Fruit fly (Drosophila melanogaster) whole organism, adult: ENCODE measurements around the gene Nedd4.

Experiments used
- CG11617 ChIP-seq: fragments of 200-800 bp; sonication (Bioruptor generic); optimal IDR thresholded peaks from 2 replicates; lab custom pipeline; 2017; ENCODE audit warnings: mild to moderate bottlenecking, missing biosample characterization, missing genetic modification reagents, missing genetic modification characterization
- CG12768 ChIP-seq: fragments of 200-800 bp; sonication (Bioruptor generic); optimal IDR thresholded peaks from 2 replicates; lab custom pipeline; 2017; ENCODE audit warnings: missing biosample characterization, missing genetic modification characterization, mild to moderate bottlenecking, moderate library complexity, missing genetic modification reagents
- CG14711 ChIP-seq: fragments of 200-800 bp; sonication (Bioruptor generic); optimal IDR thresholded peaks from 2 replicates; lab custom pipeline; 2018; ENCODE audit warnings: missing biosample characterization, mild to moderate bottlenecking, missing genetic modification characterization, moderate library complexity
- CG1620 ChIP-seq: fragments of 200-800 bp; sonication (Bioruptor generic); optimal IDR thresholded peaks from 2 replicates; lab custom pipeline; 2016; ENCODE audit warnings: missing biosample characterization, missing genetic modification characterization
- CG33017 ChIP-seq: fragments of 200-800 bp; sonication (Bioruptor generic); optimal IDR thresholded peaks from 2 replicates; lab custom pipeline; 2018; ENCODE audit warnings: missing biosample characterization, mild to moderate bottlenecking, missing genetic modification characterization, moderate library complexity
- CG5204 ChIP-seq: fragments of 200-800 bp; sonication (Bioruptor generic); optimal IDR thresholded peaks from 2 replicates; lab custom pipeline; 2016; ENCODE audit warnings: missing biosample characterization, missing genetic modification characterization
- CG7045 ChIP-seq: fragments of 200-800 bp; sonication (Bioruptor generic); optimal IDR thresholded peaks from 2 replicates; lab custom pipeline; 2017; ENCODE audit warnings: missing biosample characterization, mild to moderate bottlenecking, missing genetic modification characterization
- CG7101 ChIP-seq: fragments of 200-800 bp; sonication (Bioruptor generic); optimal IDR thresholded peaks from 2 replicates; lab custom pipeline; 2018; ENCODE audit warnings: missing biosample characterization, mild to moderate bottlenecking, missing genetic modification characterization, moderate library complexity
- Clk ChIP-seq: fragments of 200-800 bp; sonication (Bioruptor generic); optimal IDR thresholded peaks from 2 replicates; lab custom pipeline; 2017; ENCODE audit warnings: missing biosample characterization, missing genetic modification characterization
- Crg-1 ChIP-seq: fragments of 200-800 bp; sonication (Bioruptor generic); optimal IDR thresholded peaks from 2 replicates; lab custom pipeline; 2016; ENCODE audit warnings: missing biosample characterization, missing genetic modification characterization
- Hr96 ChIP-seq: fragments of 200-800 bp; sonication (Bioruptor generic); optimal IDR thresholded peaks from 2 replicates; lab custom pipeline; 2016; ENCODE audit warnings: missing biosample characterization, missing genetic modification characterization
- Mnt ChIP-seq: fragments of 200-800 bp; sonication (Bioruptor generic); optimal IDR thresholded peaks from 2 replicates; lab custom pipeline; 2016; ENCODE audit warnings: missing biosample characterization, mild to moderate bottlenecking, missing genetic modification characterization
- bab1 ChIP-seq: fragments of 200-800 bp; sonication (Bioruptor generic); optimal IDR thresholded peaks from 3 replicates; lab custom pipeline; 2019; ENCODE audit warnings: missing biosample characterization, mild to moderate bottlenecking, missing genetic modification characterization, moderate library complexity
- cic ChIP-seq: fragments of 200-800 bp; sonication (Bioruptor generic); optimal IDR thresholded peaks from 2 replicates; lab custom pipeline; 2017; ENCODE audit warnings: missing biosample characterization, mild to moderate bottlenecking, missing genetic modification characterization, moderate library complexity
- cnc ChIP-seq, 2 experiments: fragments of >200 bp; optimal IDR thresholded peaks; 2 replicates each; lab custom pipeline; 2017
- kay ChIP-seq: fragments of 200-800 bp; sonication (Bioruptor generic); peaks from one replicate; lab custom pipeline; 2016; ENCODE audit warnings: missing biosample characterization, missing genetic modification characterization, borderline replicate concordance
- ovo ChIP-seq: fragments of 200-800 bp; sonication (Bioruptor generic); optimal IDR thresholded peaks from 2 replicates; lab custom pipeline; 2016; ENCODE audit warnings: missing biosample characterization, missing genetic modification characterization
- pad ChIP-seq: fragments of 200-800 bp; sonication (Bioruptor generic); optimal IDR thresholded peaks from 3 replicates; lab custom pipeline; 2017; ENCODE audit warnings: missing biosample characterization, missing genetic modification characterization, mild to moderate bottlenecking, moderate library complexity, missing genetic modification reagents
- tj ChIP-seq: fragments of 200-800 bp; sonication (Bioruptor generic); optimal IDR thresholded peaks from 3 replicates; lab custom pipeline; 2017; ENCODE audit warnings: missing biosample characterization, mild to moderate bottlenecking, missing genetic modification characterization, moderate library complexity
- toe ChIP-seq: fragments of 200-800 bp; sonication (Bioruptor generic); optimal IDR thresholded peaks from 2 replicates; lab custom pipeline; 2016; ENCODE audit warnings: missing biosample characterization, missing genetic modification characterization

The Nedd4 gene

dm6 chr3L:17577530-17578351 is 47.9 kb downstream of the Nedd4 start:
- no peak for TF ChIP-seq CG14711 (tag; lab: Kevin White, UChicago)
- no peak for TF ChIP-seq ovo
- no peak for TF ChIP-seq CG33017
- TF ChIP-seq cic (GFP tag; lab: Kevin White, UChicago): peak; percentile 74
- TF ChIP-seq CG5204 (GFP tag; lab: Kevin White, UChicago): no peak
- TF ChIP-seq pad (GFP tag; lab: Kevin White, UChicago): peak; percentile 78
- TF ChIP-seq CG1620 (GFP tag; lab: Kevin White, UChicago): no peak
- no peak for TF ChIP-seq bab1
- TF ChIP-seq CG11617 (GFP tag; lab: Kevin White, UChicago): no peak
- no peak for TF ChIP-seq toe (GFP tag; lab: Kevin White, UChicago)
- no peak for TF ChIP-seq CG7045 (GFP tag; lab: Kevin White, UChicago)
- no peak for TF ChIP-seq Hr96 (GFP tag; lab: Kevin White, UChicago)
- peak; percentile 29 for TF ChIP-seq Mnt (GFP tag; lab: Kevin White, UChicago)
- no peak for TF ChIP-seq cnc (optimal IDR thresholded peaks at IDR 0.05; lab: Kevin White, UChicago)
- no peak for TF ChIP-seq CG7101 (tag; lab: Kevin White, UChicago)
- TF ChIP-seq CG12768 (GFP tag; lab: Kevin White, UChicago): peak; percentile 36
- peak; percentile 71 for TF ChIP-seq tj (GFP tag; lab: Kevin White, UChicago)
- peak; percentile 76 for TF ChIP-seq kay (GFP tag; lab: Kevin White, UChicago)
- peak; percentile 32 for TF ChIP-seq Clk (GFP tag; lab: Kevin White, UChicago)
- TF ChIP-seq Crg-1 (GFP tag; lab: Kevin White, UChicago): no peak

dm6 chr3L:17578413-17578812 is 48.5 kb downstream of the Nedd4 start:
- TF ChIP-seq CG14711 (tag; lab: Kevin White, UChicago) (peak; percentile 53), CG7101 (tag; lab: Kevin White, UChicago) (peak; percentile 38), CG1620 (GFP tag; lab: Kevin White, UChicago) (no peak), Crg-1 (GFP tag; lab: Kevin White, UChicago) (no peak), CG7045 (GFP tag; lab: Kevin White, UChicago) (peak; percentile 24), bab1 (no peak), toe (GFP tag; lab: Kevin White, UChicago) (peak; percentile 25), kay (GFP tag; lab: Kevin White, UChicago) (peak; percentile 50), tj (GFP tag; lab: Kevin White, UChicago) (no peak), CG33017 (peak; percentile 59), ovo (no peak), CG12768 (GFP tag; lab: Kevin White, UChicago) (no peak)

- TF ChIP-seq Mnt (GFP tag; lab: Kevin White, UChicago): no peak
- TF ChIP-seq CG7101 (tag; lab: Kevin White, UChicago): no peak
- TF ChIP-seq cic (GFP tag; lab: Kevin White, UChicago): no peak
- TF ChIP-seq cnc (optimal IDR thresholded peaks at IDR 0.05; lab: Kevin White, UChicago): no peak
- no peak for TF ChIP-seq CG7045 (GFP tag; lab: Kevin White, UChicago)
- TF ChIP-seq pad (GFP tag; lab: Kevin White, UChicago): no peak
- no peak for TF ChIP-seq CG33017
- TF ChIP-seq ovo: no peak
- TF ChIP-seq CG5204 (GFP tag; lab: Kevin White, UChicago): no peak
- no peak for TF ChIP-seq Hr96 (GFP tag; lab: Kevin White, UChicago)
- no peak for TF ChIP-seq tj (GFP tag; lab: Kevin White, UChicago)
- TF ChIP-seq Clk (GFP tag; lab: Kevin White, UChicago): no peak
- no peak for TF ChIP-seq CG12768 (GFP tag; lab: Kevin White, UChicago)
Measured at dm6 chr3L:17579121-17579520, 49.2 kb downstream of the Nedd4 start.

dm6 chr3L:17579626-17580025 is 49.7 kb downstream of the Nedd4 start:
- TF ChIP-seq cic (GFP tag; lab: Kevin White, UChicago) (no peak), ovo (no peak), CG33017 (no peak), cnc (optimal IDR thresholded peaks at IDR 0.05; lab: Kevin White, UChicago) (no peak), CG14711 (tag; lab: Kevin White, UChicago) (no peak), Hr96 (GFP tag; lab: Kevin White, UChicago) (no peak), bab1 (no peak), pad (GFP tag; lab: Kevin White, UChicago) (no peak), Mnt (GFP tag; lab: Kevin White, UChicago) (no peak)

- TF ChIP-seq tj (GFP tag; lab: Kevin White, UChicago) (peak; percentile 62), cic (GFP tag; lab: Kevin White, UChicago) (peak; percentile 92), pad (GFP tag; lab: Kevin White, UChicago) (peak; percentile 37), toe (GFP tag; lab: Kevin White, UChicago) (no peak), CG12768 (GFP tag; lab: Kevin White, UChicago) (peak; percentile 81), CG5204 (GFP tag; lab: Kevin White, UChicago) (no peak)
Measured at dm6 chr3L:17584718-17585117, 54.8 kb downstream of the Nedd4 start.
